Worm (Caenorhabditis elegans) whole organism, young adult: ENCODE data around the gene ttr-40.

Experiments used
- B0035.1 ChIP-seq: sonication (generic microtip); optimal IDR thresholded peaks from 2 replicates; lab custom pipeline; 2016; ENCODE audit warnings: missing genetic modification characterization, mild to moderate bottlenecking, missing compliant biosample characterization, missing genotype, missing genetic modification reagents
- B0336.3 ChIP-seq: fragments of 200-800 bp; sonication (Bioruptor generic); IDR thresholded peaks from 2 replicates; pipeline ENCODE4 v1.3.6; 2022; ENCODE audit warnings: missing genetic modification characterization, missing compliant biosample characterization
- F22D6.2 ChIP-seq: sonication (generic microtip); optimal IDR thresholded peaks from 2 replicates; lab custom pipeline; 2016; ENCODE audit warnings: mild to moderate bottlenecking, missing genetic modification characterization, missing compliant biosample characterization
- F23B12.7 ChIP-seq: sonication (generic microtip); optimal IDR thresholded peaks from 2 replicates; lab custom pipeline; 2017; ENCODE audit warnings: missing genetic modification characterization, mild to moderate bottlenecking, missing compliant biosample characterization, antibody characterized with exemption, moderate library complexity; ENCODE audit not compliant: insufficient read depth
- F37B4.10 ChIP-seq: fragments of 200-800 bp; sonication (Bioruptor generic); IDR thresholded peaks from 2 replicates; pipeline ENCODE4 v1.3.6; 2022; ENCODE audit warnings: missing genetic modification characterization, missing compliant biosample characterization
- F39B2.1 ChIP-seq: fragments of 200-800 bp; sonication (Bioruptor generic); IDR thresholded peaks from 2 replicates; pipeline ENCODE4 v1.3.6; 2022; ENCODE audit warnings: missing genetic modification reagents, missing genetic modification characterization, missing compliant biosample characterization
- F49E8.2 ChIP-seq: sonication (generic microtip); optimal IDR thresholded peaks from 3 replicates; lab custom pipeline; 2017; ENCODE audit warnings: missing genetic modification characterization, mild to moderate bottlenecking, missing compliant biosample characterization, antibody characterized with exemption, moderate library complexity; ENCODE audit not compliant: insufficient read depth
- F52B5.7 ChIP-seq: sonication (generic microtip); optimal IDR thresholded peaks from 2 replicates; lab custom pipeline; 2016; ENCODE audit warnings: mild to moderate bottlenecking, missing genetic modification characterization, missing compliant biosample characterization
- Y79H2A.3 ChIP-seq: fragments of 200-800 bp; sonication (Bioruptor generic); conservative IDR thresholded peaks from 2 replicates; pipeline ENCODE4 v1.3.6; 2022; ENCODE audit warnings: missing genetic modification reagents, missing genetic modification characterization, missing compliant biosample characterization
- ZK185.1 ChIP-seq: sonication (generic microtip); optimal IDR thresholded peaks from 2 replicates; lab custom pipeline; 2016; ENCODE audit warnings: mild to moderate bottlenecking, missing genetic modification characterization, missing compliant biosample characterization; ENCODE audit not compliant: poor library complexity, severe bottlenecking
- akir-1 ChIP-seq: fragments of 200-800 bp; sonication (Bioruptor generic); optimal IDR thresholded peaks from 2 replicates; lab custom pipeline; 2018; ENCODE audit warnings: mild to moderate bottlenecking, missing genetic modification characterization, moderate library complexity, missing compliant biosample characterization
- aptf-3 ChIP-seq: fragments of 200-800 bp; sonication (Bioruptor generic); IDR thresholded peaks from 2 replicates; pipeline ENCODE4 v1.3.6; 2022; ENCODE audit warnings: missing genetic modification characterization, missing compliant biosample characterization
- atf-7 ChIP-seq: sonication (generic microtip); optimal IDR thresholded peaks from 2 replicates; lab custom pipeline; 2017; ENCODE audit warnings: mild to moderate bottlenecking, missing genetic modification characterization, missing compliant biosample characterization
- bed-1 ChIP-seq: fragments of 200-800 bp; sonication (Bioruptor generic); IDR thresholded peaks from 2 replicates; pipeline ENCODE4 v1.3.6; 2022; ENCODE audit warnings: missing genetic modification reagents, missing genetic modification characterization, missing compliant biosample characterization
- bed-2 ChIP-seq: fragments of 200-800 bp; sonication (Bioruptor generic); IDR thresholded peaks from 2 replicates; pipeline ENCODE4 v1.3.6; 2022; ENCODE audit warnings: missing genetic modification reagents, missing genetic modification characterization, missing compliant biosample characterization
- cebp-2 ChIP-seq: fragments of 200-800 bp; sonication (Bioruptor generic); IDR thresholded peaks from 2 replicates; pipeline ENCODE4 v1.3.6; 2022; ENCODE audit warnings: missing genetic modification characterization, missing compliant biosample characterization
- ceh-27 ChIP-seq: fragments of 200-800 bp; sonication (Bioruptor generic); optimal IDR thresholded peaks from 2 replicates; lab custom pipeline; 2018; ENCODE audit warnings: mild to moderate bottlenecking, missing genetic modification characterization, moderate library complexity, missing compliant biosample characterization
- ceh-40 ChIP-seq: fragments of 200-800 bp; sonication (Bioruptor generic); IDR thresholded peaks from 2 replicates; pipeline ENCODE4 v1.3.6; 2022; ENCODE audit warnings: missing genetic modification characterization, missing compliant biosample characterization
- ceh-79 ChIP-seq: sonication (generic microtip); optimal IDR thresholded peaks from 2 replicates; lab custom pipeline; 2017; ENCODE audit warnings: mild to moderate bottlenecking, missing genetic modification characterization, missing compliant biosample characterization
- dox-1 ChIP-seq: fragments of 200-800 bp; sonication (Bioruptor generic); IDR thresholded peaks from 2 replicates; pipeline ENCODE4 v1.3.6; 2022; ENCODE audit warnings: missing genetic modification reagents, missing genetic modification characterization, missing compliant biosample characterization
- fkh-3 ChIP-seq: sonication (generic microtip); optimal IDR thresholded peaks from 2 replicates; lab custom pipeline; 2016; ENCODE audit warnings: mild to moderate bottlenecking, missing genetic modification characterization, missing compliant biosample characterization
- hrde-1 ChIP-seq: sonication (generic microtip); optimal IDR thresholded peaks from 2 replicates; lab custom pipeline; 2016; ENCODE audit warnings: missing genetic modification characterization, mild to moderate bottlenecking, missing compliant biosample characterization, moderate library complexity, missing genotype, missing genetic modification reagents, borderline replicate concordance
- lag-1 ChIP-seq: fragments of 200-800 bp; sonication (Bioruptor generic); IDR thresholded peaks from 2 replicates; pipeline ENCODE4 v1.3.6; 2022; ENCODE audit warnings: missing genetic modification reagents, missing genetic modification characterization, missing compliant biosample characterization
- let-607 ChIP-seq, 2 experiments: fragments of 200-800 bp in 1 of 2; sonication (Bioruptor generic) in 1 of 2; sonication (generic microtip) in 1 of 2; optimal IDR thresholded peaks; 2 replicates each; lab custom pipeline; 2016 to 2018; ENCODE audit warnings: mild to moderate bottlenecking in 2 of 2, missing compliant biosample characterization in 2 of 2, missing genetic modification characterization in 2 of 2, moderate library complexity in 2 of 2, missing genotype in 1 of 2
- lin-35 ChIP-seq, 3 experiments: fragments of 150-350 bp in 2 of 3; sonication (generic microtip) in 1 of 3; optimal IDR thresholded peaks; 2 replicates each; lab custom pipeline; 2014 to 2018; ENCODE audit warnings: missing biosample characterization in 3 of 3, missing genetic modification characterization in 3 of 3, missing genetic modification reagents in 3 of 3
- lir-1 ChIP-seq: fragments of 200-800 bp; sonication (Bioruptor generic); conservative IDR thresholded peaks from 2 replicates; pipeline ENCODE4 v1.3.6; 2022; ENCODE audit warnings: missing genetic modification reagents, missing genetic modification characterization, missing compliant biosample characterization
- lsl-1 ChIP-seq: fragments of 200-800 bp; sonication (Bioruptor generic); optimal IDR thresholded peaks from 2 replicates; lab custom pipeline; 2018; ENCODE audit warnings: mild to moderate bottlenecking, missing genetic modification characterization, moderate library complexity, missing compliant biosample characterization
- lsy-27 ChIP-seq: sonication (generic microtip); optimal IDR thresholded peaks from 2 replicates; lab custom pipeline; 2017; ENCODE audit warnings: missing genetic modification characterization, mild to moderate bottlenecking, missing compliant biosample characterization, antibody characterized with exemption, missing genotype, borderline replicate concordance; ENCODE audit not compliant: insufficient read depth
- madf-8 ChIP-seq: fragments of 200-800 bp; sonication (Bioruptor generic); conservative IDR thresholded peaks from 2 replicates; pipeline ENCODE4 v1.3.6; 2022; ENCODE audit warnings: missing genetic modification reagents, missing genetic modification characterization, missing compliant biosample characterization
- mcd-1 ChIP-seq: fragments of 200-800 bp; sonication (Bioruptor generic); IDR thresholded peaks from 2 replicates; pipeline ENCODE4 v1.3.6; 2022; ENCODE audit warnings: missing genetic modification reagents, missing genetic modification characterization, missing compliant biosample characterization
- mel-28 ChIP-seq: sonication (generic microtip); optimal IDR thresholded peaks from 2 replicates; lab custom pipeline; 2016; ENCODE audit warnings: borderline replicate concordance, mild to moderate bottlenecking, missing genetic modification characterization, missing compliant biosample characterization
- pha-4 ChIP-seq: fragments of 150-350 bp; sonication (generic microtip); optimal IDR thresholded peaks from 2 replicates; lab custom pipeline; 2014; ENCODE audit warnings: missing biosample characterization, missing genetic modification reagents, missing genetic modification characterization
- rcor-1 ChIP-seq: fragments of 200-800 bp; sonication (Bioruptor generic); IDR thresholded peaks from 2 replicates; pipeline ENCODE4 v1.3.6; 2022; ENCODE audit warnings: missing genetic modification reagents, missing genetic modification characterization, missing compliant biosample characterization
- repo-1 ChIP-seq: sonication (generic microtip); optimal IDR thresholded peaks from 2 replicates; lab custom pipeline; 2017; ENCODE audit warnings: mild to moderate bottlenecking, missing genetic modification characterization, missing compliant biosample characterization
- snpc-1.3 ChIP-seq: sonication (generic microtip); optimal IDR thresholded peaks from 2 replicates; lab custom pipeline; 2017; ENCODE audit warnings: missing genetic modification characterization, mild to moderate bottlenecking, missing compliant biosample characterization, antibody characterized with exemption, moderate library complexity, missing genotype, missing genetic modification reagents; ENCODE audit not compliant: insufficient read depth
- somi-1 ChIP-seq: fragments of 200-800 bp; sonication (Bioruptor generic); optimal IDR thresholded peaks from 2 replicates; lab custom pipeline; 2018; ENCODE audit warnings: mild to moderate bottlenecking, missing genetic modification characterization, missing compliant biosample characterization
- tbp1 ChIP-seq: fragments of 200-800 bp; sonication (Bioruptor generic); optimal IDR thresholded peaks from 2 replicates; lab custom pipeline; 2018; ENCODE audit warnings: mild to moderate bottlenecking, missing genetic modification characterization, missing compliant biosample characterization
- tlf-1 ChIP-seq: fragments of 200-800 bp; sonication (Bioruptor generic); optimal IDR thresholded peaks from 2 replicates; lab custom pipeline; 2018; ENCODE audit warnings: mild to moderate bottlenecking, missing genetic modification characterization, missing compliant biosample characterization
- xnd-1 ChIP-seq: sonication (generic microtip); optimal IDR thresholded peaks from 2 replicates; lab custom pipeline; 2016; ENCODE audit warnings: missing genotype, missing genetic modification reagents, missing genetic modification characterization, missing compliant biosample characterization
- zim-3 ChIP-seq: sonication (generic microtip); optimal IDR thresholded peaks from 2 replicates; lab custom pipeline; 2017; ENCODE audit warnings: mild to moderate bottlenecking, missing genetic modification characterization, moderate library complexity, missing compliant biosample characterization
- ztf-18 ChIP-seq: sonication (generic microtip); optimal IDR thresholded peaks from 2 replicates; lab custom pipeline; 2016; ENCODE audit warnings: missing genotype, mild to moderate bottlenecking, missing genetic modification characterization, missing compliant biosample characterization
- ztf-25 ChIP-seq: fragments of 200-800 bp; sonication (Bioruptor generic); IDR thresholded peaks from 2 replicates; pipeline ENCODE4 v1.3.6; 2022; ENCODE audit warnings: missing genetic modification reagents, missing genetic modification characterization, missing compliant biosample characterization
- ztf-3 ChIP-seq: fragments of 200-800 bp; sonication (Bioruptor generic); optimal IDR thresholded peaks from 2 replicates; lab custom pipeline; 2018; ENCODE audit warnings: mild to moderate bottlenecking, missing genetic modification characterization, missing compliant biosample characterization
- ztf-6 ChIP-seq: fragments of 200-800 bp; sonication (Bioruptor generic); IDR thresholded peaks from 2 replicates; pipeline ENCODE4 v1.3.6; 2022; ENCODE audit warnings: missing genetic modification reagents, missing genetic modification characterization, missing compliant biosample characterization

The ttr-40 gene

ce11 chrV:9343629-9344624 is 11.3 kb downstream of the ttr-40 start, which contains the start of gene tos-1:
TSS of gene tos-1 (minus strand) at chrV:9344203.
- TF ChIP-seq F23B12.7 (tag; lab: Kevin White, UChicago) (peak; percentile 91), ZK185.1 (tag; lab: Kevin White, UChicago) (peak; percentile 89), lin-35 (GFP tag; optimal IDR thresholded peaks at IDR 0.05; lab: Kevin White, UChicago) (peak in 2 of 3 experiments; percentile 80 to 85), dox-1 (GFP tag; lab: Robert Waterston, UW) (peak; percentile 95), ztf-3 (peak; percentile 86), F52B5.7 (tag; lab: Kevin White, UChicago) (peak; percentile 81), Y79H2A.3 (GFP tag; lab: Robert Waterston, UW) (peak; percentile 74; the same call in 1 of the 2 replicates), mcd-1 (GFP tag; lab: Robert Waterston, UW) (peak; percentile 88), ztf-6 (GFP tag; lab: Robert Waterston, UW) (peak; percentile 91), tlf-1 (peak; percentile 96), snpc-1.3 (no peak), bed-1 (GFP tag; lab: Robert Waterston, UW) (no peak), lsl-1 (GFP tag; lab: Kevin White, UChicago) (peak; percentile 52), lag-1 (GFP tag; lab: Robert Waterston, UW) (no peak), madf-8 (0 out of 2 replicates have a peak, but pooled peaks have one; percentile 14), F49E8.2 (tag; lab: Kevin White, UChicago) (peak; percentile 27), lsy-27 (tag; lab: Kevin White, UChicago) (no peak), lir-1 (peak; percentile 94), F37B4.10 (GFP tag; lab: Robert Waterston, UW) (0 out of 2 replicates have a peak, but pooled peaks have one; percentile 63), pha-4 (tag; lab: Kevin White, UChicago) (peak; percentile 83), atf-7 (peak; percentile 99), B0336.3 (GFP tag; lab: Robert Waterston, UW) (peak; percentile 91), cebp-2 (GFP tag; lab: Robert Waterston, UW) (no peak; the same call in 1 of the 2 replicates), xnd-1 (tag; lab: Kevin White, UChicago) (no peak), let-607 (tag; optimal IDR thresholded peaks at IDR 0.05; lab: Kevin White, UChicago) (peak; percentile 89 to 90), tbp1 (GFP tag; lab: Kevin White, UChicago) (peak; percentile 84), B0035.1 (tag; lab: Kevin White, UChicago) (peak; percentile 91), ceh-27 (GFP tag; lab: Kevin White, UChicago) (peak; percentile 95), bed-2 (GFP tag; lab: Robert Waterston, UW) (no peak), zim-3 (tag; lab: Kevin White, UChicago) (peak; percentile 85), ztf-18 (tag; lab: Kevin White, UChicago) (peak; percentile 84), somi-1 (GFP tag; lab: Kevin White, UChicago) (peak; percentile 98), hrde-1 (no peak), rcor-1 (GFP tag; lab: Robert Waterston, UW) (peak; percentile 81), ceh-79 (tag; lab: Kevin White, UChicago) (peak; percentile 53), mel-28 (tag; lab: Kevin White, UChicago) (peak; percentile 78), ztf-25 (0 out of 2 replicates have a peak, but pooled peaks have one; percentile 52), F22D6.2 (peak; percentile 87), F39B2.1 (no peak), fkh-3 (tag; lab: Kevin White, UChicago) (no peak), akir-1 (GFP tag; lab: Kevin White, UChicago) (peak; percentile 4), repo-1 (tag; lab: Kevin White, UChicago) (peak; percentile 96), aptf-3 (no peak), ceh-40 (GFP tag; lab: Robert Waterston, UW) (no peak)
